Fruit fly (Drosophila melanogaster) whole organism, embryonic: ENCODE results near the gene CG43147.

Source experiments
- Antp ChIP-seq: fragments of 200-800 bp; sonication (Bioruptor generic); optimal IDR thresholded peaks from 3 replicates; lab custom pipeline; 2016; ENCODE audit warnings: missing biosample characterization, missing genetic modification characterization
- Awh ChIP-seq: fragments of 200-800 bp; sonication (Bioruptor generic); IDR thresholded peaks from 2 replicates; pipeline ENCODE4, ENCODE4 v1.3.6; 2022; ENCODE audit warnings: missing biosample characterization, missing genetic modification characterization
- Bteb2 ChIP-seq: fragments of 200-800 bp; sonication (Bioruptor generic); optimal IDR thresholded peaks from 2 replicates; lab custom pipeline; 2016; ENCODE audit warnings: missing biosample characterization, missing genetic modification characterization
- CG1024 ChIP-seq: fragments of 200-800 bp; sonication (Bioruptor generic); IDR thresholded peaks from 2 replicates; pipeline ENCODE4 v1.3.6; 2022; ENCODE audit warnings: missing biosample characterization, missing genetic modification characterization
- CG10462 ChIP-seq: fragments of 200-800 bp; sonication (Bioruptor generic); optimal IDR thresholded peaks from 2 replicates; lab custom pipeline; 2016; ENCODE audit warnings: missing biosample characterization, missing genetic modification characterization
- CG10959 ChIP-seq: fragments of 200-800 bp; sonication (Bioruptor generic); IDR thresholded peaks from 2 replicates; pipeline ENCODE4 v1.3.6; 2022; ENCODE audit warnings: missing biosample characterization, missing genetic modification characterization
- CG10979 ChIP-seq: fragments of 200-800 bp; sonication (Bioruptor generic); optimal IDR thresholded peaks from 2 replicates; lab custom pipeline; 2018; ENCODE audit warnings: missing biosample characterization, mild to moderate bottlenecking, missing genetic modification characterization, moderate library complexity
- CG11085 ChIP-seq: fragments of 200-800 bp; sonication (Bioruptor generic); IDR thresholded peaks from 2 replicates; pipeline ENCODE4 v1.3.6; 2022; ENCODE audit warnings: missing biosample characterization, missing genetic modification characterization
- CG12155 ChIP-seq: fragments of 200-800 bp; sonication (Bioruptor generic); optimal IDR thresholded peaks from 3 replicates; lab custom pipeline; 2016; ENCODE audit warnings: missing biosample characterization, missing genetic modification characterization
- CG12659 ChIP-seq: fragments of 200-800 bp; sonication (Bioruptor generic); optimal IDR thresholded peaks from 3 replicates; lab custom pipeline; 2017; ENCODE audit warnings: mild to moderate bottlenecking, missing biosample characterization, missing genetic modification reagents, missing genetic modification characterization
- CG14667 ChIP-seq: fragments of 200-800 bp; sonication (Bioruptor generic); IDR thresholded peaks from 2 replicates; pipeline ENCODE4 v1.3.6; 2022; ENCODE audit warnings: missing biosample characterization, missing genetic modification characterization
- CG14710 ChIP-seq: fragments of 200-800 bp; sonication (Bioruptor generic); optimal IDR thresholded peaks from 3 replicates; lab custom pipeline; 2019; ENCODE audit warnings: missing biosample characterization, mild to moderate bottlenecking, missing genetic modification characterization, moderate library complexity
- CG2199 ChIP-seq: fragments of 200-800 bp; sonication (Bioruptor generic); IDR thresholded peaks from 3 replicates; pipeline ENCODE4 v1.3.6; 2022; ENCODE audit warnings: missing biosample characterization, missing genetic modification characterization
- CG33213 ChIP-seq: fragments of 200-800 bp; sonication (Bioruptor generic); optimal IDR thresholded peaks from 3 replicates; lab custom pipeline; 2016; ENCODE audit warnings: missing biosample characterization, missing genetic modification characterization
- CG3407 ChIP-seq: fragments of 200-800 bp; sonication (Bioruptor generic); optimal IDR thresholded peaks from 2 replicates; lab custom pipeline; 2018; ENCODE audit warnings: missing biosample characterization, mild to moderate bottlenecking, missing genetic modification characterization
- CG3726 ChIP-seq: fragments of 200-800 bp; sonication (Bioruptor generic); IDR thresholded peaks from 3 replicates; pipeline ENCODE4, ENCODE4 v1.3.6; 2022; ENCODE audit warnings: missing biosample characterization, missing genetic modification characterization
- CG6854 ChIP-seq: fragments of 200-800 bp; sonication (Bioruptor generic); optimal IDR thresholded peaks from 3 replicates; lab custom pipeline; 2017; ENCODE audit warnings: missing biosample characterization, mild to moderate bottlenecking, missing genetic modification characterization
- CG7786 ChIP-seq: fragments of 200-800 bp; sonication (Bioruptor generic); optimal IDR thresholded peaks from 2 replicates; lab custom pipeline; 2016; ENCODE audit warnings: missing biosample characterization, missing genetic modification characterization
- CG8281 ChIP-seq: fragments of 200-800 bp; sonication (Bioruptor generic); optimal IDR thresholded peaks from 2 replicates; lab custom pipeline; 2018; ENCODE audit warnings: missing biosample characterization, mild to moderate bottlenecking, missing genetic modification characterization, moderate library complexity
- CG9932 ChIP-seq: fragments of 200-800 bp; sonication (Bioruptor generic); IDR thresholded peaks from 2 replicates; pipeline ENCODE4 v1.3.6; 2022; ENCODE audit warnings: missing biosample characterization, missing genetic modification characterization
- Doc3 ChIP-seq: fragments of 200-800 bp; sonication (Bioruptor generic); IDR thresholded peaks from 3 replicates; pipeline ENCODE4 v1.3.6; 2022; ENCODE audit warnings: missing biosample characterization, missing genetic modification characterization; ENCODE audit not compliant: partially characterized antibody
- Elba2 ChIP-seq: fragments of 200-800 bp; sonication (Bioruptor generic); optimal IDR thresholded peaks from 3 replicates; lab custom pipeline; 2016; ENCODE audit warnings: missing biosample characterization, missing genetic modification characterization
- Ets97D ChIP-seq: fragments of 200-800 bp; sonication (Bioruptor generic); optimal IDR thresholded peaks from 3 replicates; lab custom pipeline; 2016; ENCODE audit warnings: missing biosample characterization, missing genetic modification characterization
- Gsc ChIP-seq: fragments of 200-800 bp; sonication (Bioruptor generic); IDR thresholded peaks from 2 replicates; pipeline ENCODE4 v1.3.6; 2022; ENCODE audit warnings: missing biosample characterization, missing genetic modification characterization
- HLH3B ChIP-seq: fragments of 200-800 bp; sonication (Bioruptor generic); IDR thresholded peaks from 2 replicates; pipeline ENCODE4 v1.3.6; 2022; ENCODE audit warnings: missing biosample characterization, missing genetic modification characterization
- MBD-R2 ChIP-seq: fragments of 200-800 bp; sonication (Bioruptor generic); IDR thresholded peaks from 2 replicates; pipeline ENCODE4 v1.3.6; 2022; ENCODE audit warnings: missing biosample characterization, missing genetic modification characterization
- MESR4 ChIP-seq: fragments of 200-800 bp; sonication (Bioruptor generic); optimal IDR thresholded peaks from 2 replicates; lab custom pipeline; 2018; ENCODE audit warnings: missing biosample characterization, mild to moderate bottlenecking, missing genetic modification characterization, moderate library complexity
- Med ChIP-seq: fragments of 200-800 bp; sonication (Bioruptor generic); peaks from one replicate; lab custom pipeline; 2016; ENCODE audit warnings: missing biosample characterization, missing genetic modification characterization, mild to moderate bottlenecking, inconsistent platforms, moderate library complexity
- Oli ChIP-seq: fragments of 200-800 bp; sonication (Bioruptor generic); optimal IDR thresholded peaks from 2 replicates; lab custom pipeline; 2018; ENCODE audit warnings: missing biosample characterization, mild to moderate bottlenecking, missing genetic modification characterization, moderate library complexity
- Opbp ChIP-seq: fragments of 200-800 bp; sonication (Bioruptor generic); IDR thresholded peaks from 3 replicates; pipeline ENCODE4 v1.3.6; 2022; ENCODE audit warnings: missing biosample characterization, missing genetic modification characterization; ENCODE audit not compliant: partially characterized antibody
- Poxn ChIP-seq: fragments of 200-800 bp; sonication (Bioruptor generic); IDR thresholded peaks from 2 replicates; pipeline ENCODE4 v1.3.6; 2022; ENCODE audit warnings: missing biosample characterization, missing genetic modification characterization
- abd-A ChIP-seq: fragments of 200-800 bp; sonication (Bioruptor generic); optimal IDR thresholded peaks from 3 replicates; lab custom pipeline; 2019; ENCODE audit warnings: missing biosample characterization, mild to moderate bottlenecking, missing genetic modification characterization, moderate library complexity
- al ChIP-seq: fragments of 200-800 bp; sonication (Bioruptor generic); IDR thresholded peaks from 2 replicates; pipeline ENCODE4 v1.3.6; 2022; ENCODE audit warnings: missing biosample characterization, missing genetic modification characterization
- br ChIP-seq: fragments of >200 bp; optimal IDR thresholded peaks from 2 replicates; lab custom pipeline; 2017
- ken ChIP-seq: fragments of 200-800 bp; sonication (Bioruptor generic); IDR thresholded peaks from 3 replicates; pipeline ENCODE4 v1.3.6; 2022; ENCODE audit warnings: missing biosample characterization, missing genetic modification characterization
- lmd ChIP-seq: fragments of 200-800 bp; sonication (Bioruptor generic); IDR thresholded peaks from 2 replicates; pipeline ENCODE4 v1.3.6; 2022; ENCODE audit warnings: missing biosample characterization, missing genetic modification characterization
- luna ChIP-seq: fragments of 200-800 bp; sonication (Bioruptor generic); optimal IDR thresholded peaks from 2 replicates; lab custom pipeline; 2016; ENCODE audit warnings: missing biosample characterization, missing genetic modification characterization
- nerfin-1 ChIP-seq: fragments of 200-800 bp; sonication (Bioruptor generic); optimal IDR thresholded peaks from 3 replicates; lab custom pipeline; 2019; ENCODE audit warnings: missing biosample characterization, mild to moderate bottlenecking, missing genetic modification characterization, moderate library complexity
- pho ChIP-seq: fragments of 200-800 bp; sonication (Bioruptor generic); optimal IDR thresholded peaks from 2 replicates; lab custom pipeline; 2016; ENCODE audit warnings: missing biosample characterization, missing genetic modification characterization
- sd ChIP-seq: fragments of 200-800 bp; sonication (Bioruptor generic); optimal IDR thresholded peaks from 3 replicates; lab custom pipeline; 2018; ENCODE audit warnings: missing biosample characterization, mild to moderate bottlenecking, missing genetic modification characterization, moderate library complexity
- sqz ChIP-seq: fragments of 200-800 bp; sonication (Bioruptor generic); optimal IDR thresholded peaks from 3 replicates; lab custom pipeline; 2018; ENCODE audit warnings: missing biosample characterization, mild to moderate bottlenecking, missing genetic modification characterization
- tna ChIP-seq: fragments of 200-800 bp; sonication (Bioruptor generic); IDR thresholded peaks from 2 replicates; pipeline ENCODE4 v1.3.6; 2022; ENCODE audit warnings: missing biosample characterization, missing genetic modification characterization; ENCODE audit not compliant: partially characterized antibody
- trem ChIP-seq: fragments of 200-800 bp; optimal IDR thresholded peaks from 3 replicates; lab custom pipeline; 2019; ENCODE audit warnings: missing biosample characterization, mild to moderate bottlenecking, missing genetic modification characterization, moderate library complexity
- tup ChIP-seq: fragments of 200-800 bp; sonication (Bioruptor generic); optimal IDR thresholded peaks from 2 replicates; lab custom pipeline; 2016; ENCODE audit warnings: missing biosample characterization, mild to moderate bottlenecking, missing genetic modification characterization, moderate library complexity
- usp ChIP-seq: fragments of >200 bp; optimal IDR thresholded peaks from 2 replicates; lab custom pipeline; 2017; ENCODE audit warnings: missing biosample characterization, missing genetic modification characterization
- vvl ChIP-seq: fragments of 200-800 bp; sonication (Bioruptor generic); IDR thresholded peaks from 2 replicates; pipeline ENCODE4 v1.3.6; 2022; ENCODE audit warnings: missing biosample characterization, missing genetic modification characterization
- zfh2 ChIP-seq: fragments of 200-800 bp; sonication (Bioruptor generic); optimal IDR thresholded peaks from 2 replicates; lab custom pipeline; 2016; ENCODE audit warnings: missing biosample characterization, missing genetic modification characterization

The CG43147 gene

dm6 chr3L:13262250-13262649 is 37.7 kb downstream of the CG43147 start (continued):
- TF ChIP-seq Elba2 (GFP tag; lab: Kevin White, UChicago) (no peak), CG10959 (GFP tag; lab: Robert Waterston, UW) (0 out of 2 replicates have a peak, but pooled peaks have one; percentile 24), CG10979 (peak; percentile 57), trem (peak; percentile 14), CG3726 (0 out of 3 replicates have a peak, but pooled peaks have one; percentile 17), HLH3B (0 out of 2 replicates have a peak, but pooled peaks have one; percentile 14), MESR4 (GFP tag; lab: Kevin White, UChicago) (no peak), al (GFP tag; lab: Robert Waterston, UW) (no peak), CG33213 (GFP tag; lab: Kevin White, UChicago) (no peak)

- TF ChIP-seq CG12155 (GFP tag; lab: Kevin White, UChicago), result no peak
- no peak for TF ChIP-seq tup (GFP tag; lab: Kevin White, UChicago)
- peak; percentile 49 for TF ChIP-seq abd-A (tag; lab: Kevin White, UChicago)
- no peak for TF ChIP-seq usp (GFP tag; lab: Kevin White, UChicago)
- no peak for TF ChIP-seq lmd (GFP tag; lab: Robert Waterston, UW)
- TF ChIP-seq vvl, result peak; percentile 75
- no peak for TF ChIP-seq CG14710
- TF ChIP-seq sd, result peak; percentile 74
- no peak for TF ChIP-seq Poxn (GFP tag; lab: Robert Waterston, UW)
- no peak for TF ChIP-seq CG12659 (GFP tag; lab: Kevin White, UChicago)
- TF ChIP-seq Ets97D, result no peak
- no peak for TF ChIP-seq nerfin-1 (tag; lab: Kevin White, UChicago)
- TF ChIP-seq Awh (GFP tag; lab: Robert Waterston, UW), result peak; percentile 70
- no peak for TF ChIP-seq CG2199
- TF ChIP-seq tna (GFP tag; lab: Robert Waterston, UW), result no peak
- no peak for TF ChIP-seq MBD-R2 (GFP tag; lab: Robert Waterston, UW)
- no peak for TF ChIP-seq Bteb2 (GFP tag; lab: Kevin White, UChicago)
- no peak for TF ChIP-seq Doc3 (GFP tag; lab: Robert Waterston, UW)
- TF ChIP-seq zfh2 (GFP tag; lab: Kevin White, UChicago), result no peak
- no peak for TF ChIP-seq CG1024
- no peak for TF ChIP-seq CG9932
- TF ChIP-seq Gsc, result no peak
- TF ChIP-seq ken (GFP tag; lab: Robert Waterston, UW), result no peak
- TF ChIP-seq Med (GFP tag; lab: Kevin White, UChicago), result peak; percentile 15
- no peak for TF ChIP-seq CG14667 (GFP tag; lab: Robert Waterston, UW)
- no peak for TF ChIP-seq CG8281
- no peak for TF ChIP-seq CG3407
- TF ChIP-seq CG6854 (GFP tag; lab: Kevin White, UChicago), result no peak
- no peak for TF ChIP-seq pho
- no peak for TF ChIP-seq sqz (GFP tag; lab: Kevin White, UChicago)
- no peak for TF ChIP-seq Opbp (GFP tag; lab: Robert Waterston, UW)
- TF ChIP-seq Oli (tag; lab: Kevin White, UChicago), result no peak
- TF ChIP-seq CG10462 (GFP tag; lab: Kevin White, UChicago), result no peak
- TF ChIP-seq luna (GFP tag; lab: Kevin White, UChicago), result no peak
- no peak for TF ChIP-seq CG11085 (GFP tag; lab: Robert Waterston, UW)
- TF ChIP-seq CG7786 (GFP tag; lab: Kevin White, UChicago), result no peak
- TF ChIP-seq br (lab: Kevin White, UChicago), result no peak
- TF ChIP-seq Antp (GFP tag; lab: Kevin White, UChicago), result no peak
Measured at dm6 chr3L:13260718-13261318, 39.1 kb downstream of the CG43147 start.
